Worm (Caenorhabditis elegans): ENCODE results near the gene pnp-1.

pnp-1 gene

DNA sequence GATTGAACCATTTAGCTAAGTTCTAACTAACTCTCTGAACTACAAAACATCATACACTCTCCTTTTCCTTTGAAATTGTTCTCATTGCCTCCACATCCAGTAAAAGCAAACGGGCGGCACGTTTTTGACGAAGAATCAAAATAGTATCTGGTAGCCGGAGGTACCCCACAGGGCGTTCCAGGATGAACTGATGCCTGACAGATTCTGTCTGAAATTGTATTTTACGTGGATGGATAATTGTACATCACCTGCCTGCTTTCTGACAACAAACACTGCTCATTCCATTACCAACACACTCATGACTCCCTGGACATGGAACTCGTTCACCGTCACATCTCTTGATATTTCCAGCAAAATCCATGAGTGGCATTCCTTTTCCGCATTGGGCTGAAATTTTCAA lies 7.7 kb downstream of the pnp-1 start:
- no peak for TF ChIP-seq med-1 (GFP tag; optimal IDR thresholded peaks at IDR 0.05; ENCODE audit: insufficient read depth)
- TF ChIP-seq ztf-29 (GFP tag; IDR thresholded peaks at IDR 0.05): no peak
- no peak for TF ChIP-seq tab-1 (GFP tag; IDR thresholded peaks at IDR 0.05)
- TF ChIP-seq flt-1 (GFP tag; IDR thresholded peaks at IDR 0.05): no peak
- TF ChIP-seq cog-1 (tag; optimal IDR thresholded peaks at IDR 0.05): no peak
- no peak for TF ChIP-seq ref-1 (GFP tag; conservative IDR thresholded peaks at IDR 0.05)
- TF ChIP-seq ztf-23 (GFP tag; IDR thresholded peaks at IDR 0.05): no peak
- no peak for TF ChIP-seq T22C8.4 (GFP tag; IDR thresholded peaks at IDR 0.05)
- no peak for TF ChIP-seq klf-2 (GFP tag; conservative IDR thresholded peaks at IDR 0.05)

DNA sequence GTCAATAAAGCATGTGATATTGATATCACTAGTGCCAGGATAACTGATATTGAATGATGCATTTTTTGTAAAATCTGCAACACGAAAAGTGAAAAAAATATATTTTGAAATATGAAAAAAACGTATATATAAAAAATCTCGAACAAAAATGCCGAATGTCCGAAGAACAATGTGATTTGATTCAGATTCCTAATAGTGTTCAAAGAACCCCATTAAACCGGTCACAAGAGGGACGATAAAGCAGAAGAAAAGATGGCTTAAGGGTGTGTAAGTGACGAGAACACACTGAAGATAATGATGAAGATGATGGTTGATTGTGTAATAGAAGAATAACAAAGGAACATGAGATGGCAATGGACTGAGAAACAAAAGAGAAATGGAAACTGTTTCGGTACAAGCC lies 10.1 kb downstream of the pnp-1 start, which contains the start of gene T21D12.14:
Gene T21D12.14 (minus strand): TSS at position 101 of the 400 bp plus-strand sequence.
- TF ChIP-seq ztf-23 (GFP tag; IDR thresholded peaks at IDR 0.05) (no peak), klf-2 (GFP tag; conservative IDR thresholded peaks at IDR 0.05) (no peak), ref-1 (GFP tag; conservative IDR thresholded peaks at IDR 0.05) (no peak), med-1 (GFP tag; optimal IDR thresholded peaks at IDR 0.05; ENCODE audit: insufficient read depth) (no peak), ztf-29 (GFP tag; IDR thresholded peaks at IDR 0.05) (no peak), T22C8.4 (GFP tag; IDR thresholded peaks at IDR 0.05) (no peak), cog-1 (tag; optimal IDR thresholded peaks at IDR 0.05) (no peak), flt-1 (GFP tag; IDR thresholded peaks at IDR 0.05) (no peak), tab-1 (GFP tag; IDR thresholded peaks at IDR 0.05) (no peak)

DNA sequence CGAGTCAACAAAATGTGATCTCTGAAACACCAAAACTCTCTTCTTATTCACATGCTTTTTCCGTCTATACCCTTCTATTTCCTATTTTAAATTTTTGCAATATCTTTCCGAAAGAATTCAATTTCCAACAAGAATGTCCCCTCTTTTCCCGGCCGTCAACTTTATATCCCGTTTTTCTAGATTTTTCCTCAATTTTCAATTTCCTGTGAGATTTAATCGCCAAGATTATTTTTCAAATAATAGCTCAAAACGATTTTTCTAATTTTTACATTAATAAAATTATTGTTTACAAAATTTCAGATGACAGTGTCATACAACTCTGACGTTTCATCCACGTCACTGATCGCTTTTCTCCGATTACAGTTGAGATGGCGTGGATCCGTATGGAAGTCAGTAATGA lies 14.8 kb downstream of the pnp-1 start, which contains the start of gene best-19:
Gene best-19 (plus strand): TSS at position 301 of the 400 bp plus-strand sequence.
- no peak for TF ChIP-seq ref-1 (GFP tag; conservative IDR thresholded peaks at IDR 0.05)

DNA sequence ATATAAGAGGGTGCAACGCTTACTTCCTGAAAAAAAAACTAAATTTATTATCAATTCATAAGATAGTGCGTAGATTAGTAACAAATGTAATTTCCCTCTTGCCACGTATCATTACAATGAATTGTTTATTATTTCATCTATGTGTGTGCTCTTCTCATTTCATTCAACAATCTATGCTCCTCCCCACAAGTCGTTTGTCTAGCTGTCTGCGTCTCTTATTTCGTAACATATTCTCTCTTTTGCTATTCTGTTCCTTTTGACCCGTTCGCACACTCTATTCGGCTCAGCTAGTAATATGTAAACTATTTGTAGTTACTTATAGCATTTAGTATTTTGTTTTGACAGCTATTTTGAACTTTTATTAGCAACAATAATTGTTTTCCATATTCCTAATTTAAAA lies 16.1 kb downstream of the pnp-1 start:
- TF ChIP-seq ztf-23 (GFP tag; IDR thresholded peaks at IDR 0.05) (no peak), cog-1 (tag; optimal IDR thresholded peaks at IDR 0.05) (no peak), tab-1 (GFP tag; IDR thresholded peaks at IDR 0.05) (no peak), flt-1 (GFP tag; IDR thresholded peaks at IDR 0.05) (no peak), med-1 (GFP tag; optimal IDR thresholded peaks at IDR 0.05; ENCODE audit: insufficient read depth) (no peak), klf-2 (GFP tag; conservative IDR thresholded peaks at IDR 0.05) (no peak), ztf-29 (GFP tag; IDR thresholded peaks at IDR 0.05) (no peak), ref-1 (GFP tag; conservative IDR thresholded peaks at IDR 0.05) (no peak), T22C8.4 (GFP tag; IDR thresholded peaks at IDR 0.05) (no peak)

DNA sequence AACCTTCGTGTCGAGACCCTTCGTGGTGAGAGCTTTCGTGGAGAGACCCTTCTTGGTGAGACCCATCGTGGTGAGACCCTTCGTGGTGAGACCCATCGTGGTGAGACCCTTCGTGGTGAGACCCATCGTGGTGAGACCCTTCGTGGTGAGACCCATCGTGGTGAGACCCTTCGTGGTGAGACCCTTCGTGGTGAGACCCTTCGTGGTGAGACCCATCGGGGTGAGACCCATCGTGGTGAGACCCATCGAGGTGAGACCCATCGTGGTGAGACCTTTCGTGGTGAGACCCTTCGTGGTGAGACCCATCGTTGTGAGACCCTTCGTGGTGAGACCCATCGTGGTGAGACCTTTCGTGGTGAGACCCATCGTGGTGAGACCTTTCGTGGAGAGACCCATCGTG lies 16.9 kb downstream of the pnp-1 start:
- peak; percentile 38; the same call in 1 of the 2 replicates for TF ChIP-seq ztf-23 (GFP tag; IDR thresholded peaks at IDR 0.05)

DNA sequence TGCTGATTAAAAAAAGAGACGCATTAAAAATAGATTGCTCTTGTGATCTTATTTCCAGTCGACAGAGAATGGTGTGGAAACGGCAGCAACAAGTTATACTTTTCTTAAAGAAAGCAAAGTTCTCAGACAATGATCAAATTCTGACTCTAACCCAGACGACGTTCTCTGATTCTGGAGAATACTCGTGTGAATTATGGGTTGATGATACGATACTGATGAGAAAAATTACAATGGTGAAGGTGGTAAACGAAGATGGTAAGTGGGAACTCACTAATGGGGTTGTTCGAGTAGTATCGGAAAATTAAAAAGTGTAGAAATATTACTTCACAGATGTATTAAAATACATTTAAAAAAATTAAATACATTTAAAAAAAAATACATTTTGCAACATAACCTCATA lies 19.8 kb downstream of the pnp-1 start:
- TF ChIP-seq klf-2 (GFP tag; conservative IDR thresholded peaks at IDR 0.05): no peak
- TF ChIP-seq cog-1 (tag; optimal IDR thresholded peaks at IDR 0.05): no peak
- TF ChIP-seq ztf-29 (GFP tag; IDR thresholded peaks at IDR 0.05): no peak
- no peak for TF ChIP-seq ztf-23 (GFP tag; IDR thresholded peaks at IDR 0.05)
- no peak for TF ChIP-seq ref-1 (GFP tag; conservative IDR thresholded peaks at IDR 0.05)

DNA sequence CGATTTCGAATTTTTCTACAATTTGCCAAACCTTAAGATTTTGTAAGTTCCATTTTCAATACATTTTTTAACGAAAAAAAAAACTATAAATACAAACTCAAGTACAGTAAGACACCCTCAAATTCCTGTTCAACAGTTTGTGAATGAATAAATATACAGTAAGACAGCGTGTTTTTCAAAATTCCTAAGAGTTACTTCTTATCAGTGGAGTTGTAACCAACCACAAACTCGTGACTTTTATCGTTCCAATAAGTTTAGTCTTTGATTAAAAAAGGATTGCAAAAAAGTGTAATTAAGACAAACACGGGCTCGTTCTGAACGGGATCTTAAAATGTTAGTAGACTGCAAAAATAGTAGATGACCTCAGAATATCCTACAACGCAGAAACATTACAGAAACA lies 23.0 kb downstream of the pnp-1 start:
- TF ChIP-seq T22C8.4 (GFP tag; IDR thresholded peaks at IDR 0.05): no peak
- TF ChIP-seq med-1 (GFP tag; optimal IDR thresholded peaks at IDR 0.05; ENCODE audit: insufficient read depth): no peak
- no peak for TF ChIP-seq flt-1 (GFP tag; IDR thresholded peaks at IDR 0.05)
- no peak for TF ChIP-seq tab-1 (GFP tag; IDR thresholded peaks at IDR 0.05)
- no peak for TF ChIP-seq ztf-29 (GFP tag; IDR thresholded peaks at IDR 0.05)
- TF ChIP-seq ztf-23 (GFP tag; IDR thresholded peaks at IDR 0.05): no peak

DNA sequence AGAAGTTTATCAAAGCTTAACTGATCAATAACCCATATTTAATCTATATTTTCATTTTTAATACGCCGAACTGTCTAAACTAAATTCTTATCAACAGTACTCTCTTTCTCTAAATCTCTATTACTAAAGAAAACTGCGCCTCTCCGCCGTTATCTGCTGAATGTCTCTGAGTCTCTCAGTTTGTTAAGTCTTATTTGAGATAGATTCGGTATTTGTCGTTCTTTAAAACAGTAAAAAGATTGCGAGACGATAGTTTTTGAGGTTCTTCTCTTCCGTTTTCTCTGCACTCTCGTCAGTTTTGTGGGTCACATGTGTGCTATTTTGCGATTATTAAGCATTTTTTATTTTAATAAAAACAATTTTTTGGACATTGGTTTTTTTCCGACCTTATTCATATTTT lies 23.9 kb downstream of the pnp-1 start, which contains the start of gene sma-10:
Gene sma-10 (plus strand): TSS at position 236 of the 400 bp plus-strand sequence.
- TF ChIP-seq flt-1 (GFP tag; IDR thresholded peaks at IDR 0.05): no peak
- TF ChIP-seq med-1 (GFP tag; optimal IDR thresholded peaks at IDR 0.05; ENCODE audit: insufficient read depth): no peak
- no peak for TF ChIP-seq ref-1 (GFP tag; conservative IDR thresholded peaks at IDR 0.05)
- TF ChIP-seq ztf-29 (GFP tag; IDR thresholded peaks at IDR 0.05): no peak
- TF ChIP-seq cog-1 (tag; optimal IDR thresholded peaks at IDR 0.05): no peak
- no peak for TF ChIP-seq tab-1 (GFP tag; IDR thresholded peaks at IDR 0.05)
- no peak for TF ChIP-seq ztf-23 (GFP tag; IDR thresholded peaks at IDR 0.05)
- TF ChIP-seq klf-2 (GFP tag; conservative IDR thresholded peaks at IDR 0.05): no peak
- no peak for TF ChIP-seq T22C8.4 (GFP tag; IDR thresholded peaks at IDR 0.05)

DNA sequence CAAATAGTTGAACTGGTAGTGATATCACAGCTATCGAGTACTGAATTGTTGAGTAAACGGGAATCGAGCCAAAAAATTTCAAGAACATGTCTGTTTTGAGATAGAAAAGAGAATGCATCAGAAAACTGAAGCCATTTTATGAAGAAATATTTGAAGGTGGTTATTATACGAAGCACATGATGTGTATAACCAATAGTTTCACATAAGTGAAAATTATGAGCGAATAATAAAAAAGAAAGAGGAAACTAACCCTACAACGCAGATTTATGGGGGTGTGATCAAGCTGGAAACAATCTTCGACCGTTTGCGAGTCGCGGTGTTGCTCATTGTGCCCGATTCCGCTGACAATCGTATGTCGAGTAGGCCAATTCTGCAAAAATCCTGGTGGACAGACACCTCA lies 24.8 kb downstream of the pnp-1 start, which contains the start of gene srh-282:
Gene srh-282 (minus strand): TSS at position 101 of the 400 bp plus-strand sequence.
- TF ChIP-seq T22C8.4 (GFP tag; IDR thresholded peaks at IDR 0.05) (no peak), ztf-29 (GFP tag; IDR thresholded peaks at IDR 0.05) (no peak)

DNA sequence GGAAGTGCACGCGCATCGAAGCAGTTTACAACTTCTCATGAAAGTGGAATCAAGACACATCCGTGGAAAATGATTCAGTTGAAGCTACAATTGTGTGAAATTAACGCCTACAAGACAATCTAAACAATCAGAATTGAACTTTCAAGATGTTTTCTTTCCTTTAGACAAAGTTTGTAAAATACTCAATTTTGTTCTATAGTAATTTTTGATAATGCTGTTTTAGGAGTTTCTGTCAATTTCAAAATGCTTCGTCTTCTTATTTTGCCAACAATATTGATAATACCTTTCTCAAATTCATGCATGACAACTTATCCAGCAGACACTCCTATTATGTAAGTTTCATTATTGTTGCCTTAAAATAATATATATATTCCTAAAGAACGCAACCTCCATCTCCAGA lies 29.0 kb downstream of the pnp-1 start, which contains the start of gene T21D12.11:
Gene T21D12.11 (plus strand): TSS at position 301 of the 400 bp plus-strand sequence.
- no peak for TF ChIP-seq cog-1 (tag; optimal IDR thresholded peaks at IDR 0.05)
- TF ChIP-seq tab-1 (GFP tag; IDR thresholded peaks at IDR 0.05): no peak
- TF ChIP-seq klf-2 (GFP tag; conservative IDR thresholded peaks at IDR 0.05): no peak
- no peak for TF ChIP-seq T22C8.4 (GFP tag; IDR thresholded peaks at IDR 0.05)
- TF ChIP-seq flt-1 (GFP tag; IDR thresholded peaks at IDR 0.05): no peak
- TF ChIP-seq ref-1 (GFP tag; conservative IDR thresholded peaks at IDR 0.05): no peak
- TF ChIP-seq ztf-29 (GFP tag; IDR thresholded peaks at IDR 0.05): no peak
- no peak for TF ChIP-seq ztf-23 (GFP tag; IDR thresholded peaks at IDR 0.05)
- TF ChIP-seq med-1 (GFP tag; optimal IDR thresholded peaks at IDR 0.05; ENCODE audit: insufficient read depth): no peak

DNA sequence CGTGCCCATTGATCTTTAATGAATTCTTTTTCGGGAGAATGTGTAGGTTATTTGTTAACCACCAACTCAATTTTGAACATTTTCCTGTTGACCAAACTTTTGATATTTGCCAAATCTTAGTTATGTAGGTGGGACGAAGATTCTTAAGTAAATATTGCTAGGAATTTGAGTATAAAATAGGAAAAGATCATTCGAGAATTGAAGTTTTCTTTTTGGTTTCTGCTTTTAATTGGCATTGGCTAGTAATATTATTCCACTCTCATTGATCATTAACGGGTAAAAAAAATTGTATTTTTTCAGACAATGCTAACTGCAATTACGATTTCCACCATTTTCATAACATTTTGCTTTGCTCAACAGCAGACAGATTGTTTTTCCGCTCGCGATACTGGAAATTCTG lies 32.0 kb downstream of the pnp-1 start, which contains the start of gene T21D12.12:
Gene T21D12.12 (plus strand): TSS at position 301 of the 400 bp plus-strand sequence.
- no peak for TF ChIP-seq T22C8.4 (GFP tag; IDR thresholded peaks at IDR 0.05)
- TF ChIP-seq ztf-23 (GFP tag; IDR thresholded peaks at IDR 0.05): no peak
- TF ChIP-seq cog-1 (tag; optimal IDR thresholded peaks at IDR 0.05): no peak
- TF ChIP-seq klf-2 (GFP tag; conservative IDR thresholded peaks at IDR 0.05): no peak
- no peak for TF ChIP-seq ztf-29 (GFP tag; IDR thresholded peaks at IDR 0.05)
- TF ChIP-seq tab-1 (GFP tag; IDR thresholded peaks at IDR 0.05): no peak
